Worm (Caenorhabditis elegans) whole organism, L1 larva: ENCODE data around the gene C55C3.7.

Experiments
- ama-1 ChIP-seq: fragments of 150-350 bp; optimal IDR thresholded peaks from 2 replicates; lab custom pipeline; 2014
- ceh-88 ChIP-seq: fragments of 200-800 bp; sonication (Bioruptor generic); IDR thresholded peaks from 2 replicates; pipeline ENCODE4 v1.3.6; 2022; ENCODE audit warnings: missing genetic modification characterization, missing compliant biosample characterization
- ces-1 ChIP-seq: fragments of 150-350 bp; optimal IDR thresholded peaks from 2 replicates; lab custom pipeline; 2014; ENCODE audit warnings: missing biosample characterization, missing genetic modification reagents, missing genetic modification characterization
- fos-1 ChIP-seq: fragments of 150-350 bp; optimal IDR thresholded peaks from 2 replicates; lab custom pipeline; 2014; ENCODE audit warnings: missing biosample characterization, missing genetic modification characterization
- irx-1 ChIP-seq: sonication (generic microtip); optimal IDR thresholded peaks from 2 replicates; lab custom pipeline; 2016; ENCODE audit warnings: missing genetic modification characterization, missing compliant biosample characterization
- lin-39 ChIP-seq: fragments of 150-350 bp; optimal IDR thresholded peaks from 2 replicates; lab custom pipeline; 2014; ENCODE audit warnings: missing biosample characterization, missing genetic modification reagents, missing genetic modification characterization
- mdl-1 ChIP-seq, 2 experiments: fragments of 150-350 bp; optimal IDR thresholded peaks; 2 replicates each; lab custom pipeline; 2014 to 2017; ENCODE audit warnings: missing biosample characterization in 2 of 2, missing genetic modification characterization in 2 of 2, inconsistent platforms in 1 of 2
- nhr-12 ChIP-seq: sonication (generic microtip); optimal IDR thresholded peaks from 2 replicates; lab custom pipeline; 2017; ENCODE audit warnings: missing biosample characterization, missing genetic modification characterization
- nhr-47 ChIP-seq: sonication (generic microtip); optimal IDR thresholded peaks from 2 replicates; lab custom pipeline; 2016; ENCODE audit warnings: mild to moderate bottlenecking, missing genetic modification characterization, moderate library complexity, missing compliant biosample characterization
- snpc-4 ChIP-seq: fragments of 150-350 bp; optimal IDR thresholded peaks from 2 replicates; lab custom pipeline; 2014; ENCODE audit warnings: missing biosample characterization, missing genetic modification characterization
- tbx-2 ChIP-seq: sonication (generic microtip); optimal IDR thresholded peaks from 2 replicates; lab custom pipeline; 2016; ENCODE audit warnings: missing genetic modification characterization, missing compliant biosample characterization
- unc-130 ChIP-seq: fragments of 150-350 bp; optimal IDR thresholded peaks from 2 replicates; lab custom pipeline; 2017; ENCODE audit warnings: missing biosample characterization, missing genetic modification characterization, inconsistent platforms
- xbp-1 ChIP-seq: sonication (generic microtip); optimal IDR thresholded peaks from 2 replicates; lab custom pipeline; 2016; ENCODE audit warnings: missing genetic modification characterization, missing compliant biosample characterization

DNA sequence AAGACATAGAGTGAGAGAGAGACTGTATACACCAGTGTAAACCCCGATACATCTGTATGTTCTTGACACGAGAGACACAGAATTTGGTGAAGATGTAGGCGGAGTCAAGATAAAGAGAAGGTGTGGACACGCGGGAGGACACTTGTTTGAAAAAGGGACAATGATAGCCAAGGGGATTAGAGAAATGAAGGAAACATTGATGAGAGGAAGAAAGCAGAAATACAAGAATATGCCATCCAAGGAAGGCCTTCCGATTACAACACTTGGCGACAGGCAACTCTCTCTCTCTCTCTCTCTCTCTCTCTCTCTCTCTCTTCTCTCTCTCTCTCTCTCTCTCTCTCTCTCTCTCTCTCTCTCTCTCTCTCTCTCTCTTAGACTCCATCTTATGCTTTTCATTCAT, 24.2 kb upstream of the C55C3.7 start:
- TF ChIP-seq lin-39 (no peak), nhr-47 (no peak), snpc-4 (tag; lab: Kevin White, UChicago) (no peak), xbp-1 (tag; lab: Kevin White, UChicago) (no peak), unc-130 (no peak), tbx-2 (no peak), ama-1 (lab: Kevin White, UChicago) (no peak), fos-1 (tag; lab: Kevin White, UChicago) (no peak), ces-1 (GFP tag; lab: Kevin White, UChicago) (no peak), mdl-1 (tag; optimal IDR thresholded peaks at IDR 0.05; lab: Kevin White, UChicago) (no peak), nhr-12 (tag; lab: Kevin White, UChicago) (no peak), irx-1 (no peak), ceh-88 (no peak)
